Worm (Caenorhabditis elegans): ENCODE measurements around the gene C04A11.2.

DNA sequence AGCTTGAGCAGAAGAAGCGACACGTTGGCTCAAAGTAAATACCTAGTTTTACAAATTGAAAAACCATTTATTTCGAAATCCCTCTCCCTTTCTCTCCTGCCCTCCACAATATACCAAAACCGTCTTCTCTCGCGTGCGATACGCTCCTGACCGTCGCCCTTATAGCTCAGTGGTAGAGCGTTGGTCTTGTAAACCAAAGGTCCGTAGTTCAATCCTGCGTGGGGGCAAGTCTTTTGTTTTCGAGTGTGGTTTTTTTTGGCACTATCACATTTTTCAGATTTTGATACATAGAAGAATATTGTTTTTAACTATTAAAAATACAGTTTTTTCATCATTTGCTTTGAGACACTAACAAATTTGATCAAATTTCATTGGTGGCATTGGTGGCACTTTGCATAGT is 15.1 kb downstream of the C04A11.2 start:
- no peak for TF ChIP-seq pqm-1 (tag; optimal IDR thresholded peaks at IDR 0.05)
- no peak for TF ChIP-seq fax-1 (tag; optimal IDR thresholded peaks at IDR 0.05)
- TF ChIP-seq tbx-2 (tag; optimal IDR thresholded peaks at IDR 0.05), result peak; percentile 43
- TF ChIP-seq npax-4 (tag; optimal IDR thresholded peaks at IDR 0.05), result no peak
- no peak for TF ChIP-seq pax-1 (tag; optimal IDR thresholded peaks at IDR 0.05)
